Worm (Caenorhabditis elegans): Measurements from ENCODE around the gene T06A10.107.
A peak's percentile ranks its signal among the peaks of the same experiment; 100 is the strongest.

The T06A10.107 gene

ce11 chrIV:16860702-16861101 is 6.6 kb upstream of the T06A10.107 start (continued):
- TF ChIP-seq sdz-38 (tag; optimal IDR thresholded peaks at IDR 0.05) = no peak
- TF ChIP-seq attf-3 (GFP tag; conservative IDR thresholded peaks at IDR 0.05) = no peak
- TF ChIP-seq ztf-6 (GFP tag; IDR thresholded peaks at IDR 0.05) = no peak
- TF ChIP-seq ceh-100 (GFP tag; IDR thresholded peaks at IDR 0.05) = no peak
- TF ChIP-seq ceh-40 (GFP tag; IDR thresholded peaks at IDR 0.05) = no peak

- TF ChIP-seq F52B5.7 (tag; optimal IDR thresholded peaks at IDR 0.05) (no peak), cebp-2 (GFP tag; IDR thresholded peaks at IDR 0.05) (no peak), egl-18 (GFP tag; IDR thresholded peaks at IDR 0.05) (no peak), nfya-1 (tag; optimal IDR thresholded peaks at IDR 0.05; ENCODE audit: borderline replicate concordance, insufficient read depth) (no peak), F55B11.4 (tag; optimal IDR thresholded peaks at IDR 0.05; ENCODE audit: borderline replicate concordance, insufficient read depth) (no peak), ceh-91 (GFP tag; IDR thresholded peaks at IDR 0.05) (no peak), B0019.2 (GFP tag; conservative IDR thresholded peaks at IDR 0.05) (no peak), hlh-26 (GFP tag; conservative IDR thresholded peaks at IDR 0.05) (no peak), mes-4 (tag; optimal IDR thresholded peaks at IDR 0.05) (no peak), T26A5.8 (tag; optimal IDR thresholded peaks at IDR 0.05) (no peak), aptf-2 (GFP tag; conservative IDR thresholded peaks at IDR 0.05) (no peak), ztf-22 (GFP tag; optimal IDR thresholded peaks at IDR 0.05) (no peak), tbp1 (GFP tag; optimal IDR thresholded peaks at IDR 0.05) (peak; percentile 48), K12H6.12 (tag; optimal IDR thresholded peaks at IDR 0.05) (no peak), dpl-1 (GFP tag; optimal IDR thresholded peaks at IDR 0.05) (no peak), sdz-38 (tag; optimal IDR thresholded peaks at IDR 0.05) (no peak), C17E4.6 (GFP tag; IDR thresholded peaks at IDR 0.05) (no peak), pbrm-1 (GFP tag; IDR thresholded peaks at IDR 0.05) (0 out of 2 replicates have a peak, but pooled peaks have one; percentile 35), attf-5 (GFP tag; optimal IDR thresholded peaks at IDR 0.05) (peak; percentile 73), repo-1 (tag; optimal IDR thresholded peaks at IDR 0.05) (no peak), ztf-25 (GFP tag; IDR thresholded peaks at IDR 0.05) (no peak), attf-6 (GFP tag; IDR thresholded peaks at IDR 0.05) (peak; percentile 60; the same call in 1 of the 2 replicates), ccch-3 (GFP tag; optimal IDR thresholded peaks at IDR 0.05) (no peak), ceh-79 (tag; optimal IDR thresholded peaks at IDR 0.05) (no peak), egrh-3 (GFP tag; IDR thresholded peaks at IDR 0.05) (no peak), tlf-1 (GFP tag; optimal IDR thresholded peaks at IDR 0.05) (no peak), ztf-26 (tag; optimal IDR thresholded peaks at IDR 0.05) (no peak), F57C9.4 (tag; optimal IDR thresholded peaks at IDR 0.05) (no peak), ztf-28 (GFP tag; IDR thresholded peaks at IDR 0.05) (no peak), xnd-1 (tag; optimal IDR thresholded peaks at IDR 0.05) (no peak), lin-26 (GFP tag; IDR thresholded peaks at IDR 0.05) (no peak), zfh-2 (GFP tag; conservative IDR thresholded peaks at IDR 0.05) (no peak), rec-8 (tag; optimal IDR thresholded peaks at IDR 0.05) (no peak), F22D6.2 (tag; optimal IDR thresholded peaks at IDR 0.05) (no peak), tbx-9 (tag; optimal IDR thresholded peaks at IDR 0.05; ENCODE audit: borderline replicate concordance) (no peak), snpc-1.3 (tag; optimal IDR thresholded peaks at IDR 0.05; ENCODE audit: insufficient read depth) (peak; percentile 10), madf-3 (GFP tag; IDR thresholded peaks at IDR 0.05) (peak; percentile 73; the same call in 1 of the 2 replicates), die-1 (tag; optimal IDR thresholded peaks at IDR 0.05) (no peak), efl-1 (GFP tag; optimal IDR thresholded peaks at IDR 0.05) (peak; percentile 66), ztf-6 (GFP tag; IDR thresholded peaks at IDR 0.05) (no peak), sea-2 (GFP tag; IDR thresholded peaks at IDR 0.05) (no peak), lsy-27 (tag; optimal IDR thresholded peaks at IDR 0.05; ENCODE audit: borderline replicate concordance, insufficient read depth) (no peak), atf-7 (tag; optimal IDR thresholded peaks at IDR 0.05) (no peak), F37B4.10 (GFP tag; IDR thresholded peaks at IDR 0.05) (no peak)
These were observed 3.9 kb upstream of the T06A10.107 start, which contains the start of the genes mel-46 and lsy-13 for ce11 chrIV:16863431-16863895. TSS of gene mel-46 (minus strand) at chrIV:16863481. TSS of gene lsy-13 (plus strand) at chrIV:16863870.
